Fruit fly (Drosophila melanogaster) whole organism, pupa: Measurements from ENCODE around the gene CG6023.

ENCODE experiments used
- CG10348 ChIP-seq: fragments of 200-800 bp; sonication (Bioruptor generic); IDR thresholded peaks from 2 replicates; pipeline ENCODE4 v1.3.6; 2022; ENCODE audit warnings: missing biosample characterization, missing genetic modification characterization
- CG12605 ChIP-seq: fragments of 200-800 bp; sonication (Bioruptor generic); IDR thresholded peaks from 2 replicates; pipeline ENCODE4 v1.3.6; 2022; ENCODE audit warnings: missing biosample characterization, missing genetic modification characterization
- CG13204 ChIP-seq: fragments of 200-800 bp; sonication (Bioruptor generic); optimal IDR thresholded peaks from 2 replicates; lab custom pipeline; 2018; ENCODE audit warnings: missing biosample characterization, mild to moderate bottlenecking, missing genetic modification characterization, moderate library complexity
- CG14655 ChIP-seq: fragments of 200-800 bp; sonication (Bioruptor generic); optimal IDR thresholded peaks from 3 replicates; lab custom pipeline; 2017; ENCODE audit warnings: mild to moderate bottlenecking, missing biosample characterization, missing genetic modification reagents, missing genetic modification characterization
- CG15710 ChIP-seq: fragments of 200-800 bp; sonication (Bioruptor generic); optimal IDR thresholded peaks from 2 replicates; lab custom pipeline; 2018; ENCODE audit warnings: missing biosample characterization, mild to moderate bottlenecking, missing genetic modification characterization, moderate library complexity
- CG17806 ChIP-seq: fragments of 200-800 bp; sonication (Bioruptor generic); optimal IDR thresholded peaks from 2 replicates; lab custom pipeline; 2018; ENCODE audit warnings: missing biosample characterization, mild to moderate bottlenecking, missing genetic modification characterization, moderate library complexity
- CG32121 ChIP-seq: fragments of 200-800 bp; sonication (Bioruptor generic); IDR thresholded peaks from 2 replicates; pipeline ENCODE4 v1.3.6; 2022; ENCODE audit warnings: missing biosample characterization, missing genetic modification characterization
- CG34367 ChIP-seq: fragments of 200-800 bp; sonication (Bioruptor generic); optimal IDR thresholded peaks from 2 replicates; lab custom pipeline; 2018; ENCODE audit warnings: missing biosample characterization, mild to moderate bottlenecking, missing genetic modification characterization
- CG4496 ChIP-seq: fragments of 200-800 bp; sonication (Bioruptor generic); IDR thresholded peaks from 3 replicates; pipeline ENCODE4 v1.3.6; 2022; ENCODE audit warnings: missing biosample characterization, missing genetic modification characterization
- CG8159 ChIP-seq: fragments of 200-800 bp; sonication (Bioruptor generic); optimal IDR thresholded peaks from 3 replicates; lab custom pipeline; 2018; ENCODE audit warnings: missing biosample characterization, mild to moderate bottlenecking, missing genetic modification characterization, moderate library complexity
- CG8301 ChIP-seq: fragments of 200-800 bp; sonication (Bioruptor generic); optimal IDR thresholded peaks from 2 replicates; lab custom pipeline; 2018; ENCODE audit warnings: missing biosample characterization, mild to moderate bottlenecking, missing genetic modification characterization
- CG9948 ChIP-seq: fragments of 200-800 bp; sonication (Bioruptor generic); optimal IDR thresholded peaks from 2 replicates; lab custom pipeline; 2018; ENCODE audit warnings: missing biosample characterization, mild to moderate bottlenecking, missing genetic modification characterization, moderate library complexity
- D1 ChIP-seq: fragments of 200-800 bp; sonication (Bioruptor generic); optimal IDR thresholded peaks from 2 replicates; lab custom pipeline; 2018; ENCODE audit warnings: missing biosample characterization, mild to moderate bottlenecking, missing genetic modification characterization, moderate library complexity
- EcR ChIP-seq: fragments of 200-800 bp; sonication (Bioruptor generic); optimal IDR thresholded peaks from 3 replicates; lab custom pipeline; 2019; ENCODE audit warnings: missing biosample characterization, missing genetic modification characterization, mild to moderate bottlenecking, moderate library complexity, missing genetic modification reagents
- Ets98B ChIP-seq: fragments of 200-800 bp; sonication (Bioruptor generic); IDR thresholded peaks from 2 replicates; pipeline ENCODE4 v1.3.6; 2022; ENCODE audit warnings: missing biosample characterization, missing genetic modification characterization
- Pif1A ChIP-seq: fragments of 200-800 bp; sonication (Bioruptor generic); optimal IDR thresholded peaks from 3 replicates; lab custom pipeline; 2016; ENCODE audit warnings: missing biosample characterization, missing genetic modification characterization
- Pif1B ChIP-seq: fragments of 200-800 bp; sonication (Bioruptor generic); optimal IDR thresholded peaks from 3 replicates; lab custom pipeline; 2016; ENCODE audit warnings: missing biosample characterization, missing genetic modification characterization
- Snoo ChIP-seq: fragments of 200-800 bp; sonication (Bioruptor generic); optimal IDR thresholded peaks from 3 replicates; lab custom pipeline; 2017; ENCODE audit warnings: missing biosample characterization, mild to moderate bottlenecking, missing genetic modification characterization, inconsistent platforms
- fd96Ca ChIP-seq: fragments of 200-800 bp; sonication (Bioruptor generic); IDR thresholded peaks from 3 replicates; pipeline ENCODE4 v1.3.6; 2022; ENCODE audit warnings: missing biosample characterization, missing genetic modification characterization
- gl ChIP-seq: fragments of 200-800 bp; sonication (Bioruptor generic); optimal IDR thresholded peaks from 2 replicates; lab custom pipeline; 2018; ENCODE audit warnings: missing biosample characterization, mild to moderate bottlenecking, missing genetic modification characterization
- rn ChIP-seq: fragments of 200-800 bp; sonication (Bioruptor generic); IDR thresholded peaks from 2 replicates; pipeline ENCODE4 v1.3.6; 2022; ENCODE audit warnings: missing biosample characterization, missing genetic modification characterization

CG6023 gene

dm6 chrX:18315835-18316234, 5.2 kb downstream of the CG6023 start:
- no peak for TF ChIP-seq gl (tag; lab: Kevin White, UChicago)
- no peak for TF ChIP-seq Pif1A (GFP tag; lab: Kevin White, UChicago)
- TF ChIP-seq CG8301 (tag; lab: Kevin White, UChicago): no peak
- no peak for TF ChIP-seq CG4496
- no peak for TF ChIP-seq CG34367 (tag; lab: Kevin White, UChicago)
- TF ChIP-seq CG13204: peak; percentile 59
- no peak for TF ChIP-seq CG10348 (GFP tag; lab: Robert Waterston, UW)
- no peak for TF ChIP-seq CG8159 (tag; lab: Kevin White, UChicago)
- TF ChIP-seq CG9948 (tag; lab: Kevin White, UChicago): no peak
- TF ChIP-seq, all 21 proteins: peak for 1

- TF ChIP-seq Ets98B (GFP tag; lab: Robert Waterston, UW) (peak; percentile 27; the same call in 1 of the 2 replicates), CG13204 (peak; percentile 94), Pif1A (GFP tag; lab: Kevin White, UChicago) (no peak), CG4496 (peak; percentile 67; the same call in 2 of the 3 replicates), CG34367 (tag; lab: Kevin White, UChicago) (no peak), fd96Ca (peak; percentile 26; the same call in 1 of the 3 replicates), EcR (GFP tag; lab: Kevin White, UChicago) (peak; percentile 22), CG12605 (GFP tag; lab: Robert Waterston, UW) (peak; percentile 86)
Observed at dm6 chrX:18312445-18312911, 8.5 kb downstream of the CG6023 start.

dm6 chrX:18310979-18311378, 10.0 kb downstream of the CG6023 start:
- no peak for TF ChIP-seq gl (tag; lab: Kevin White, UChicago)
- TF ChIP-seq D1: no peak
- no peak for TF ChIP-seq EcR (GFP tag; lab: Kevin White, UChicago)
- no peak for TF ChIP-seq Ets98B (GFP tag; lab: Robert Waterston, UW)
- TF ChIP-seq CG4496: no peak
- no peak for TF ChIP-seq Pif1B
- TF ChIP-seq CG8301 (tag; lab: Kevin White, UChicago): no peak
- TF ChIP-seq CG14655 (GFP tag; lab: Kevin White, UChicago): no peak
- TF ChIP-seq CG12605 (GFP tag; lab: Robert Waterston, UW): no peak
- no peak for TF ChIP-seq CG8159 (tag; lab: Kevin White, UChicago)
- no peak for TF ChIP-seq rn
- TF ChIP-seq CG13204: no peak
- TF ChIP-seq CG10348 (GFP tag; lab: Robert Waterston, UW): no peak
- no peak for TF ChIP-seq CG34367 (tag; lab: Kevin White, UChicago)
- no peak for TF ChIP-seq CG9948 (tag; lab: Kevin White, UChicago)
- no peak for TF ChIP-seq CG15710 (tag; lab: Kevin White, UChicago)
- TF ChIP-seq CG17806 (tag; lab: Kevin White, UChicago): no peak
- TF ChIP-seq fd96Ca: no peak
- no peak for TF ChIP-seq Pif1A (GFP tag; lab: Kevin White, UChicago)
- TF ChIP-seq CG32121: no peak

dm6 chrX:18309241-18309697, 11.7 kb downstream of the CG6023 start, which contains the start of gene upd1:
Gene upd1 (minus strand): TSS chrX:18309291.
- TF ChIP-seq Ets98B (GFP tag; lab: Robert Waterston, UW) (no peak), CG8301 (tag; lab: Kevin White, UChicago) (no peak), CG13204 (peak; percentile 75)

dm6 chrX:18303580-18304305, 17.2 kb downstream of the CG6023 start:
- TF ChIP-seq Ets98B (GFP tag; lab: Robert Waterston, UW): no peak
- no peak for TF ChIP-seq CG34367 (tag; lab: Kevin White, UChicago)
- no peak for TF ChIP-seq CG10348 (GFP tag; lab: Robert Waterston, UW)

- no peak for TF ChIP-seq Pif1A (GFP tag; lab: Kevin White, UChicago)
- no peak for TF ChIP-seq CG12605 (GFP tag; lab: Robert Waterston, UW)
- TF ChIP-seq CG9948 (tag; lab: Kevin White, UChicago): no peak
- no peak for TF ChIP-seq gl (tag; lab: Kevin White, UChicago)
- no peak for TF ChIP-seq rn
- TF ChIP-seq EcR (GFP tag; lab: Kevin White, UChicago): no peak
- no peak for TF ChIP-seq CG34367 (tag; lab: Kevin White, UChicago)
- TF ChIP-seq CG14655 (GFP tag; lab: Kevin White, UChicago): no peak
- TF ChIP-seq Ets98B (GFP tag; lab: Robert Waterston, UW): no peak
- no peak for TF ChIP-seq CG13204
- no peak for TF ChIP-seq CG32121
- TF ChIP-seq CG8301 (tag; lab: Kevin White, UChicago): no peak
- no peak for TF ChIP-seq CG17806 (tag; lab: Kevin White, UChicago)
- no peak for TF ChIP-seq Pif1B
- no peak for TF ChIP-seq CG8159 (tag; lab: Kevin White, UChicago)
- TF ChIP-seq fd96Ca: no peak
- no peak for TF ChIP-seq Snoo (tag; lab: Kevin White, UChicago)
- no peak for TF ChIP-seq D1
- no peak for TF ChIP-seq CG10348 (GFP tag; lab: Robert Waterston, UW)
Observed at dm6 chrX:18300775-18301316, 20.1 kb downstream of the CG6023 start.
